Worm (Caenorhabditis elegans) whole organism, young adult: ENCODE measurements around the gene srxa-2.

Experiments used
- B0019.2 ChIP-seq: fragments of 200-800 bp; sonication (Bioruptor generic); conservative IDR thresholded peaks from 2 replicates; pipeline ENCODE4 v1.3.6; 2022; ENCODE audit warnings: missing genetic modification reagents, missing genetic modification characterization, missing compliant biosample characterization
- C06A6.2 ChIP-seq: fragments of 200-800 bp; sonication (Bioruptor generic); conservative IDR thresholded peaks from 2 replicates; pipeline ENCODE4 v1.3.6; 2022; ENCODE audit warnings: missing genetic modification characterization, missing compliant biosample characterization
- F22D6.2 ChIP-seq: sonication (generic microtip); optimal IDR thresholded peaks from 2 replicates; lab custom pipeline; 2016; ENCODE audit warnings: mild to moderate bottlenecking, missing genetic modification characterization, missing compliant biosample characterization
- F23B12.7 ChIP-seq: sonication (generic microtip); optimal IDR thresholded peaks from 2 replicates; lab custom pipeline; 2017; ENCODE audit warnings: missing genetic modification characterization, mild to moderate bottlenecking, missing compliant biosample characterization, antibody characterized with exemption, moderate library complexity; ENCODE audit not compliant: insufficient read depth
- F39B2.1 ChIP-seq: fragments of 200-800 bp; sonication (Bioruptor generic); IDR thresholded peaks from 2 replicates; pipeline ENCODE4 v1.3.6; 2022; ENCODE audit warnings: missing genetic modification reagents, missing genetic modification characterization, missing compliant biosample characterization
- K11D2.4 ChIP-seq: fragments of 200-800 bp; sonication (Bioruptor generic); IDR thresholded peaks from 2 replicates; pipeline ENCODE4 v1.3.6; 2022; ENCODE audit warnings: missing genetic modification reagents, missing genetic modification characterization, missing compliant biosample characterization
- T07F8.4 ChIP-seq: sonication (generic microtip); optimal IDR thresholded peaks from 2 replicates; lab custom pipeline; 2016; ENCODE audit warnings: mild to moderate bottlenecking, missing genetic modification characterization, moderate library complexity, missing compliant biosample characterization
- Y53G8AR.9 ChIP-seq: fragments of 200-800 bp; sonication (Bioruptor generic); conservative IDR thresholded peaks from 2 replicates; pipeline ENCODE4 v1.3.6; 2022; ENCODE audit warnings: missing genetic modification reagents, missing genetic modification characterization, missing compliant biosample characterization
- Y79H2A.3 ChIP-seq: fragments of 200-800 bp; sonication (Bioruptor generic); conservative IDR thresholded peaks from 2 replicates; pipeline ENCODE4 v1.3.6; 2022; ENCODE audit warnings: missing genetic modification reagents, missing genetic modification characterization, missing compliant biosample characterization
- Y95B8A.8 ChIP-seq: fragments of 200-800 bp; sonication (Bioruptor generic); IDR thresholded peaks from 2 replicates; pipeline ENCODE4 v1.3.6; 2022; ENCODE audit warnings: missing genetic modification reagents, missing genetic modification characterization, missing compliant biosample characterization
- ZK185.1 ChIP-seq: sonication (generic microtip); optimal IDR thresholded peaks from 2 replicates; lab custom pipeline; 2016; ENCODE audit warnings: mild to moderate bottlenecking, missing genetic modification characterization, missing compliant biosample characterization; ENCODE audit not compliant: poor library complexity, severe bottlenecking
- athp-1 ChIP-seq: sonication (generic microtip); optimal IDR thresholded peaks from 2 replicates; lab custom pipeline; 2017; ENCODE audit warnings: mild to moderate bottlenecking, missing genetic modification characterization, missing compliant biosample characterization
- attf-6 ChIP-seq: fragments of 200-800 bp; sonication (Bioruptor generic); IDR thresholded peaks from 2 replicates; pipeline ENCODE4 v1.3.6; 2022; ENCODE audit warnings: missing genetic modification reagents, missing genetic modification characterization, missing compliant biosample characterization
- bed-1 ChIP-seq: fragments of 200-800 bp; sonication (Bioruptor generic); IDR thresholded peaks from 2 replicates; pipeline ENCODE4 v1.3.6; 2022; ENCODE audit warnings: missing genetic modification reagents, missing genetic modification characterization, missing compliant biosample characterization
- ccch-3 ChIP-seq: fragments of 200-800 bp; sonication (Bioruptor generic); optimal IDR thresholded peaks from 2 replicates; lab custom pipeline; 2018; ENCODE audit warnings: mild to moderate bottlenecking, missing genetic modification characterization, missing compliant biosample characterization
- ceh-27 ChIP-seq: fragments of 200-800 bp; sonication (Bioruptor generic); optimal IDR thresholded peaks from 2 replicates; lab custom pipeline; 2018; ENCODE audit warnings: mild to moderate bottlenecking, missing genetic modification characterization, moderate library complexity, missing compliant biosample characterization
- ceh-58 ChIP-seq: fragments of 200-800 bp; sonication (Bioruptor generic); IDR thresholded peaks from 2 replicates; pipeline ENCODE4 v1.3.6; 2022; ENCODE audit warnings: missing genetic modification characterization, missing compliant biosample characterization
- chd-7 ChIP-seq: sonication (generic microtip); optimal IDR thresholded peaks from 2 replicates; lab custom pipeline; 2016; ENCODE audit warnings: mild to moderate bottlenecking, missing genetic modification characterization, moderate library complexity, missing compliant biosample characterization
- efl-1 ChIP-seq: fragments of 150-350 bp; optimal IDR thresholded peaks from 2 replicates; lab custom pipeline; 2014; ENCODE audit warnings: missing biosample characterization, missing genetic modification reagents, missing genetic modification characterization
- egrh-3 ChIP-seq: fragments of 200-800 bp; sonication (Bioruptor generic); IDR thresholded peaks from 2 replicates; pipeline ENCODE4 v1.3.6; 2022; ENCODE audit warnings: missing genetic modification reagents, missing genetic modification characterization, missing compliant biosample characterization
- ekl-4 ChIP-seq: fragments of 200-800 bp; sonication (Bioruptor generic); IDR thresholded peaks from 2 replicates; pipeline ENCODE4 v1.3.6; 2022; ENCODE audit warnings: missing genetic modification reagents, missing genetic modification characterization, missing compliant biosample characterization
- ets-4 ChIP-seq: fragments of 200-800 bp; sonication (Bioruptor generic); optimal IDR thresholded peaks from 2 replicates; lab custom pipeline; 2018; ENCODE audit warnings: mild to moderate bottlenecking, missing genetic modification characterization, missing compliant biosample characterization
- fkh-3 ChIP-seq: sonication (generic microtip); optimal IDR thresholded peaks from 2 replicates; lab custom pipeline; 2016; ENCODE audit warnings: mild to moderate bottlenecking, missing genetic modification characterization, missing compliant biosample characterization
- hmg-20 ChIP-seq: fragments of 200-800 bp; sonication (Bioruptor generic); IDR thresholded peaks from 2 replicates; pipeline ENCODE4 v1.3.6; 2022; ENCODE audit warnings: missing genetic modification reagents, missing genetic modification characterization, missing compliant biosample characterization
- let-526 ChIP-seq: fragments of 200-800 bp; sonication (Bioruptor generic); IDR thresholded peaks from 2 replicates; pipeline ENCODE4 v1.3.6; 2022; ENCODE audit warnings: missing genetic modification reagents, missing genetic modification characterization, missing compliant biosample characterization
- lin-54 ChIP-seq: fragments of 200-800 bp; sonication (Bioruptor generic); optimal IDR thresholded peaks from 2 replicates; lab custom pipeline; 2018; ENCODE audit warnings: mild to moderate bottlenecking, missing genetic modification characterization, missing compliant biosample characterization
- lsy-27 ChIP-seq: sonication (generic microtip); optimal IDR thresholded peaks from 2 replicates; lab custom pipeline; 2017; ENCODE audit warnings: missing genetic modification characterization, mild to moderate bottlenecking, missing compliant biosample characterization, antibody characterized with exemption, missing genotype, borderline replicate concordance; ENCODE audit not compliant: insufficient read depth
- mel-28 ChIP-seq: sonication (generic microtip); optimal IDR thresholded peaks from 2 replicates; lab custom pipeline; 2016; ENCODE audit warnings: borderline replicate concordance, mild to moderate bottlenecking, missing genetic modification characterization, missing compliant biosample characterization
- nfya-1 ChIP-seq: sonication (generic microtip); optimal IDR thresholded peaks from 2 replicates; lab custom pipeline; 2017; ENCODE audit warnings: antibody characterized with exemption, missing compliant biosample characterization, missing genetic modification characterization, borderline replicate concordance; ENCODE audit not compliant: insufficient read depth
- nfyb-1 ChIP-seq: fragments of 200-800 bp; sonication (Bioruptor generic); IDR thresholded peaks from 2 replicates; pipeline ENCODE4 v1.3.6; 2022; ENCODE audit warnings: missing genetic modification reagents, missing genetic modification characterization, missing compliant biosample characterization
- nhr-27 ChIP-seq: fragments of 200-800 bp; sonication (Bioruptor generic); optimal IDR thresholded peaks from 2 replicates; lab custom pipeline; 2018; ENCODE audit warnings: mild to moderate bottlenecking, missing genetic modification characterization, moderate library complexity, missing compliant biosample characterization
- nhr-80 ChIP-seq: sonication (generic microtip); optimal IDR thresholded peaks from 2 replicates; lab custom pipeline; 2016; ENCODE audit warnings: missing genetic modification characterization, missing compliant biosample characterization
- pbrm-1 ChIP-seq: fragments of 200-800 bp; sonication (Bioruptor generic); IDR thresholded peaks from 2 replicates; pipeline ENCODE4 v1.3.6; 2022; ENCODE audit warnings: missing genetic modification reagents, missing genetic modification characterization, missing compliant biosample characterization
- pha-4 ChIP-seq: fragments of 150-350 bp; sonication (generic microtip); optimal IDR thresholded peaks from 2 replicates; lab custom pipeline; 2014; ENCODE audit warnings: missing biosample characterization, missing genetic modification reagents, missing genetic modification characterization
- rec-8 ChIP-seq, 2 experiments: sonication (generic microtip); optimal IDR thresholded peaks; 2 replicates each; lab custom pipeline; 2016; ENCODE audit warnings: mild to moderate bottlenecking in 2 of 2, missing genetic modification characterization in 2 of 2, missing genetic modification reagents in 2 of 2, missing genotype in 2 of 2, missing biosample characterization in 1 of 2, missing compliant biosample characterization in 1 of 2, moderate library complexity in 1 of 2
- rpc-1 ChIP-seq, 2 experiments: fragments of 150-350 bp in 1 of 2; sonication (generic microtip) in 1 of 2; optimal IDR thresholded peaks; 2 replicates each; lab custom pipeline; 2014 to 2018; ENCODE audit warnings: missing biosample characterization in 1 of 2, missing genetic modification characterization in 1 of 2, missing genetic modification reagents in 1 of 2, missing genotype in 1 of 2
- snpc-3.4 ChIP-seq: sonication (generic microtip); optimal IDR thresholded peaks from 2 replicates; lab custom pipeline; 2017; ENCODE audit warnings: missing genetic modification characterization, mild to moderate bottlenecking, missing compliant biosample characterization, antibody characterized with exemption, moderate library complexity, missing genotype, missing genetic modification reagents
- somi-1 ChIP-seq: fragments of 200-800 bp; sonication (Bioruptor generic); optimal IDR thresholded peaks from 2 replicates; lab custom pipeline; 2018; ENCODE audit warnings: mild to moderate bottlenecking, missing genetic modification characterization, missing compliant biosample characterization
- sptf-2 ChIP-seq: fragments of 200-800 bp; sonication (Bioruptor generic); optimal IDR thresholded peaks from 2 replicates; lab custom pipeline; 2018; ENCODE audit warnings: mild to moderate bottlenecking, missing genetic modification characterization, missing compliant biosample characterization
- tbx-9 ChIP-seq: sonication (generic microtip); optimal IDR thresholded peaks from 2 replicates; lab custom pipeline; 2016; ENCODE audit warnings: borderline replicate concordance, missing genetic modification characterization, inconsistent platforms, missing compliant biosample characterization
- tlf-1 ChIP-seq: fragments of 200-800 bp; sonication (Bioruptor generic); optimal IDR thresholded peaks from 2 replicates; lab custom pipeline; 2018; ENCODE audit warnings: mild to moderate bottlenecking, missing genetic modification characterization, missing compliant biosample characterization
- unc-62 ChIP-seq: fragments of 150-350 bp; optimal IDR thresholded peaks from 2 replicates; lab custom pipeline; 2014; ENCODE audit warnings: missing biosample characterization, missing genetic modification reagents, missing genetic modification characterization
- xnd-1 ChIP-seq: sonication (generic microtip); optimal IDR thresholded peaks from 2 replicates; lab custom pipeline; 2016; ENCODE audit warnings: missing genotype, missing genetic modification reagents, missing genetic modification characterization, missing compliant biosample characterization
- zim-3 ChIP-seq: sonication (generic microtip); optimal IDR thresholded peaks from 2 replicates; lab custom pipeline; 2017; ENCODE audit warnings: mild to moderate bottlenecking, missing genetic modification characterization, moderate library complexity, missing compliant biosample characterization
- ztf-18 ChIP-seq: sonication (generic microtip); optimal IDR thresholded peaks from 2 replicates; lab custom pipeline; 2016; ENCODE audit warnings: missing genotype, mild to moderate bottlenecking, missing genetic modification characterization, missing compliant biosample characterization
- ztf-3 ChIP-seq: fragments of 200-800 bp; sonication (Bioruptor generic); optimal IDR thresholded peaks from 2 replicates; lab custom pipeline; 2018; ENCODE audit warnings: mild to moderate bottlenecking, missing genetic modification characterization, missing compliant biosample characterization

The srxa-2 gene

DNA sequence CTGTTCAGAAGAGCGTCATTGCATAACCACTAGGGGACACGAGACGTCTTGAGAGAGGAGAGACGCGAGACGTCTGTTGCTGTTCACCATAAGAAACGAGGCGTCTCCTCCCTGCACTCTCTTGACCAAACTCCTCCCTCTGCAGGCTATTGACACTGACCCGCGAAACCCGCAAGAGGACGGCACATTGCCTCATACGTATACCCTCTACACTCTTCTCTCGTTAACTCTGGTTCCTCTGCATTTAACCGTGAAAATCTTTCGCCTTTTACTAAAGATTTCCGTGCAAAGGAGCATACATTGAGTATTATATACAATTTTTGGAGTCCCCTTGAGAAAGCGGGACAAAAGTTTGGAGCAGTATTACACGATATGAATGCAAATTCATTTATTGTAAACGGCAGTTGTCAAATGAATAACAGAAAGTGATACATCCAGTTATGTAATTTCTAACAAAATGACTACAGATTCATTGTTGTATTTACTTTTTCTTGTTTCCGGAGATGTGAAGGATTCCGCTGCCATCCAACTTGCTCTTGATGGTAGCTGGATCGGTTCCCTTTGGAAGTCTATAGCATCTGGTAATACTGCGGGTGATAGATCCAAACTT lies 21.3 kb downstream of the srxa-2 start:
- TF ChIP-seq ekl-4 = peak; percentile 91
- peak; percentile 32 for TF ChIP-seq xnd-1 (tag; lab: Kevin White, UChicago)
- TF ChIP-seq athp-1 (tag; lab: Kevin White, UChicago) = peak; percentile 45
- TF ChIP-seq ZK185.1 (tag; lab: Kevin White, UChicago) = peak; percentile 81
- peak; percentile 47 for TF ChIP-seq efl-1 (GFP tag; lab: Kevin White, UChicago)
- peak; percentile 29 for TF ChIP-seq T07F8.4 (tag; lab: Kevin White, UChicago)
- no peak for TF ChIP-seq ccch-3
- peak; percentile 75 for TF ChIP-seq K11D2.4 (GFP tag; lab: Robert Waterston, UW)
- no peak for TF ChIP-seq ets-4 (GFP tag; lab: Kevin White, UChicago)
- TF ChIP-seq Y79H2A.3 (GFP tag; lab: Robert Waterston, UW) = peak; percentile 37; the same call in 1 of the 2 replicates
- TF ChIP-seq nfya-1 (tag; lab: Kevin White, UChicago) = no peak
- peak; percentile 85 for TF ChIP-seq nhr-80
- TF ChIP-seq rpc-1 (optimal IDR thresholded peaks at IDR 0.05; lab: Kevin White, UChicago) = no peak
- TF ChIP-seq rpc-1 (tag; optimal IDR thresholded peaks at IDR 0.05; lab: Kevin White, UChicago) = peak; percentile 22
- TF ChIP-seq pbrm-1 (GFP tag; lab: Robert Waterston, UW) = peak; percentile 95
- TF ChIP-seq ceh-58 (GFP tag; lab: Robert Waterston, UW) = 0 out of 2 replicates have a peak, but pooled peaks have one; percentile 14
- TF ChIP-seq F39B2.1 (GFP tag; lab: Robert Waterston, UW) = no peak
- TF ChIP-seq chd-7 (tag; lab: Kevin White, UChicago) = peak; percentile 62
- no peak for TF ChIP-seq nhr-27 (tag; lab: Kevin White, UChicago)
- peak; percentile 94 for TF ChIP-seq nfyb-1 (GFP tag; lab: Robert Waterston, UW)
- peak; percentile 56; the same call in 1 of the 2 replicates for TF ChIP-seq B0019.2 (GFP tag; lab: Robert Waterston, UW)
- peak; percentile 91 for TF ChIP-seq attf-6 (GFP tag; lab: Robert Waterston, UW)
- peak; percentile 78 for TF ChIP-seq mel-28 (tag; lab: Kevin White, UChicago)
- TF ChIP-seq lin-54 (GFP tag; lab: Kevin White, UChicago) = peak; percentile 83
- TF ChIP-seq sptf-2 (GFP tag; lab: Kevin White, UChicago) = peak; percentile 61
- TF ChIP-seq Y53G8AR.9 (GFP tag; lab: Robert Waterston, UW) = peak; percentile 79
- TF ChIP-seq fkh-3 (tag; lab: Kevin White, UChicago) = no peak
- TF ChIP-seq egrh-3 (GFP tag; lab: Robert Waterston, UW) = peak; percentile 78
- peak; percentile 94 for TF ChIP-seq ceh-27 (GFP tag; lab: Kevin White, UChicago)
- no peak for TF ChIP-seq lsy-27
- TF ChIP-seq somi-1 (GFP tag; lab: Kevin White, UChicago) = peak; percentile 61
- TF ChIP-seq hmg-20 (GFP tag; lab: Robert Waterston, UW) = peak; percentile 74
- TF ChIP-seq C06A6.2 (GFP tag; lab: Robert Waterston, UW) = peak; percentile 60; the same call in 1 of the 2 replicates
- peak; percentile 81 for TF ChIP-seq tlf-1 (GFP tag; lab: Kevin White, UChicago)
- TF ChIP-seq ztf-3 (GFP tag; lab: Kevin White, UChicago) = peak; percentile 80
- peak; percentile 75; the same call in 1 of the 2 replicates for TF ChIP-seq Y95B8A.8 (GFP tag; lab: Robert Waterston, UW)
- TF ChIP-seq pha-4 = no peak
- TF ChIP-seq zim-3 (tag; lab: Kevin White, UChicago) = no peak
- TF ChIP-seq snpc-3.4 (tag; lab: Kevin White, UChicago) = peak; percentile 95
- TF ChIP-seq unc-62 (GFP tag; lab: Kevin White, UChicago) = peak; percentile 4
- peak; percentile 77 for TF ChIP-seq let-526 (GFP tag; lab: Robert Waterston, UW)
- no peak for TF ChIP-seq rec-8 (tag; optimal IDR thresholded peaks at IDR 0.05; lab: Kevin White, UChicago)
- TF ChIP-seq ztf-18 (tag; lab: Kevin White, UChicago) = peak; percentile 69
- TF ChIP-seq F23B12.7 (tag; lab: Kevin White, UChicago) = peak; percentile 95
- TF ChIP-seq F22D6.2 (tag; lab: Kevin White, UChicago) = peak; percentile 43
- TF ChIP-seq bed-1 (GFP tag; lab: Robert Waterston, UW) = no peak
- TF ChIP-seq tbx-9 (tag; lab: Kevin White, UChicago) = no peak
